Worm (Caenorhabditis elegans) whole organism, L3 larva: ENCODE results near the gene let-765.

Experiments used
- ama-1 ChIP-seq: fragments of 150-350 bp; optimal IDR thresholded peaks from 2 replicates; lab custom pipeline; 2018
- nhr-11 ChIP-seq: fragments of 150-350 bp; optimal IDR thresholded peaks from 2 replicates; lab custom pipeline; 2014; ENCODE audit warnings: missing biosample characterization, missing genetic modification characterization
- nhr-12 ChIP-seq: fragments of 150-350 bp; optimal IDR thresholded peaks from 2 replicates; lab custom pipeline; 2014; ENCODE audit warnings: missing biosample characterization, missing genetic modification characterization
- nhr-77 ChIP-seq: fragments of 150-350 bp; optimal IDR thresholded peaks from 2 replicates; lab custom pipeline; 2014; ENCODE audit warnings: missing biosample characterization, missing genetic modification characterization
- tbx-2 ChIP-seq: sonication (generic microtip); optimal IDR thresholded peaks from 2 replicates; lab custom pipeline; 2016; ENCODE audit warnings: mild to moderate bottlenecking, missing genetic modification characterization, missing compliant biosample characterization
- unc-62 ChIP-seq: fragments of 150-350 bp; sonication (generic microtip); optimal IDR thresholded peaks from 4 replicates; lab custom pipeline; 2014; ENCODE audit warnings: missing biosample characterization, missing genetic modification reagents, missing genetic modification characterization

ce11 chrIII:6589499-6589898 lies 11.5 kb downstream of the let-765 start:
- no peak for TF ChIP-seq nhr-77 (tag; lab: Kevin White, UChicago)
- TF ChIP-seq nhr-12 (tag; lab: Kevin White, UChicago): no peak
- TF ChIP-seq nhr-11 (tag; lab: Kevin White, UChicago): no peak
- TF ChIP-seq tbx-2: no peak
- TF ChIP-seq unc-62: no peak
- TF ChIP-seq ama-1 (lab: Kevin White, UChicago): no peak
